Worm (Caenorhabditis elegans) whole organism, mixed stage, embryonic: ENCODE results near the gene F58F6.5.

Experiments used
- ceh-39 ChIP-seq: fragments of 150-350 bp; optimal IDR thresholded peaks from 2 replicates; lab custom pipeline; 2014; ENCODE audit warnings: missing biosample characterization, missing genetic modification characterization
- hlh-1 ChIP-seq: fragments of 150-350 bp; optimal IDR thresholded peaks from 2 replicates; lab custom pipeline; 2014; ENCODE audit warnings: missing biosample characterization, missing genetic modification reagents, missing genetic modification characterization

ce11 chrIV:1389021-1389420 is 45.5 kb downstream of the F58F6.5 start:
- TF ChIP-seq ceh-39 (tag; lab: Kevin White, UChicago) = no peak
- TF ChIP-seq hlh-1 (tag; lab: Kevin White, UChicago) = no peak
